Fruit fly (Drosophila melanogaster) whole organism, embryonic: ENCODE data around the gene Swip-1.
A peak's percentile ranks its signal among the peaks of the same experiment; 100 is the strongest.

ENCODE experiments used
- Abd-B ChIP-seq: fragments of 200-800 bp; sonication (Bioruptor generic); optimal IDR thresholded peaks from 2 replicates; lab custom pipeline; 2018; ENCODE audit warnings: missing biosample characterization, mild to moderate bottlenecking, missing genetic modification characterization, moderate library complexity
- B-H2 ChIP-seq: fragments of 200-800 bp; sonication (Bioruptor generic); optimal IDR thresholded peaks from 2 replicates; lab custom pipeline; 2018; ENCODE audit warnings: missing biosample characterization, mild to moderate bottlenecking, missing genetic modification characterization
- BEAF-32 ChIP-seq: fragments of 200-800 bp; sonication (Bioruptor generic); optimal IDR thresholded peaks from 3 replicates; lab custom pipeline; 2017; ENCODE audit warnings: missing biosample characterization, missing genetic modification characterization, mild to moderate bottlenecking, moderate library complexity, missing genetic modification reagents
- Bgb ChIP-seq: fragments of 200-800 bp; sonication (Bioruptor generic); IDR thresholded peaks from 2 replicates; pipeline ENCODE4 v1.3.6; 2022; ENCODE audit warnings: missing biosample characterization, missing genetic modification characterization; ENCODE audit not compliant: partially characterized antibody
- Bteb2 ChIP-seq: fragments of 200-800 bp; sonication (Bioruptor generic); optimal IDR thresholded peaks from 2 replicates; lab custom pipeline; 2016; ENCODE audit warnings: missing biosample characterization, missing genetic modification characterization
- CG10209 ChIP-seq: fragments of 200-800 bp; sonication (Bioruptor generic); optimal IDR thresholded peaks from 3 replicates; lab custom pipeline; 2017; ENCODE audit warnings: missing biosample characterization, mild to moderate bottlenecking, missing genetic modification characterization, missing genetic modification reagents
- CG11696 ChIP-seq: fragments of 200-800 bp; sonication (Bioruptor generic); IDR thresholded peaks from 2 replicates; pipeline ENCODE4 v1.3.6; 2022; ENCODE audit warnings: missing biosample characterization, missing genetic modification characterization
- CG12155 ChIP-seq: fragments of 200-800 bp; sonication (Bioruptor generic); optimal IDR thresholded peaks from 3 replicates; lab custom pipeline; 2016; ENCODE audit warnings: missing biosample characterization, missing genetic modification characterization
- CG12219 ChIP-seq: fragments of 200-800 bp; sonication (Bioruptor generic); optimal IDR thresholded peaks from 3 replicates; lab custom pipeline; 2018; ENCODE audit warnings: missing biosample characterization, mild to moderate bottlenecking, missing genetic modification characterization
- CG12236 ChIP-seq: fragments of 200-800 bp; sonication (Bioruptor generic); optimal IDR thresholded peaks from 2 replicates; lab custom pipeline; 2016; ENCODE audit warnings: missing biosample characterization, missing genetic modification characterization
- CG13123 ChIP-seq: fragments of 200-800 bp; sonication (Bioruptor generic); optimal IDR thresholded peaks from 2 replicates; lab custom pipeline; 2016; ENCODE audit warnings: missing biosample characterization, missing genetic modification characterization
- CG13296 ChIP-seq: fragments of 200-800 bp; sonication (Bioruptor generic); optimal IDR thresholded peaks from 3 replicates; lab custom pipeline; 2018; ENCODE audit warnings: missing biosample characterization, mild to moderate bottlenecking, missing genetic modification characterization
- CG13424 ChIP-seq: fragments of 200-800 bp; sonication (Bioruptor generic); optimal IDR thresholded peaks from 2 replicates; lab custom pipeline; 2019; ENCODE audit warnings: missing biosample characterization, mild to moderate bottlenecking, missing genetic modification characterization, moderate library complexity
- CG13775 ChIP-seq: fragments of 200-800 bp; sonication (Bioruptor generic); optimal IDR thresholded peaks from 3 replicates; lab custom pipeline; 2017; ENCODE audit warnings: missing biosample characterization, mild to moderate bottlenecking, missing genetic modification characterization
- CG15514 ChIP-seq: fragments of 200-800 bp; sonication (Bioruptor generic); optimal IDR thresholded peaks from 3 replicates; lab custom pipeline; 2017; ENCODE audit warnings: missing biosample characterization, missing genetic modification characterization, mild to moderate bottlenecking, moderate library complexity, missing genetic modification reagents
- CG1647 ChIP-seq: fragments of 200-800 bp; sonication (Bioruptor generic); optimal IDR thresholded peaks from 3 replicates; lab custom pipeline; 2016; ENCODE audit warnings: missing biosample characterization, missing genetic modification characterization
- CG18476 ChIP-seq: fragments of 200-800 bp; sonication (Bioruptor generic); optimal IDR thresholded peaks from 2 replicates; lab custom pipeline; 2016; ENCODE audit warnings: missing biosample characterization, mild to moderate bottlenecking, missing genetic modification characterization
- CG2199 ChIP-seq: fragments of 200-800 bp; sonication (Bioruptor generic); IDR thresholded peaks from 3 replicates; pipeline ENCODE4 v1.3.6; 2022; ENCODE audit warnings: missing biosample characterization, missing genetic modification characterization
- CG30403 ChIP-seq: fragments of 200-800 bp; sonication (Bioruptor generic); optimal IDR thresholded peaks from 3 replicates; lab custom pipeline; 2016; ENCODE audit warnings: missing biosample characterization, missing genetic modification characterization
- CG31365 ChIP-seq: fragments of 200-800 bp; sonication (Bioruptor generic); optimal IDR thresholded peaks from 2 replicates; lab custom pipeline; 2018; ENCODE audit warnings: missing biosample characterization, mild to moderate bottlenecking, missing genetic modification characterization
- CG34422 ChIP-seq: fragments of 200-800 bp; sonication (Bioruptor generic); IDR thresholded peaks from 3 replicates; pipeline ENCODE4 v1.3.6; 2022; ENCODE audit warnings: missing biosample characterization, missing genetic modification characterization
- CG4707 ChIP-seq: fragments of 200-800 bp; sonication (Bioruptor generic); optimal IDR thresholded peaks from 2 replicates; lab custom pipeline; 2018; ENCODE audit warnings: missing biosample characterization, mild to moderate bottlenecking, missing genetic modification characterization, moderate library complexity
- CG6272 ChIP-seq: fragments of 200-800 bp; sonication (Bioruptor generic); IDR thresholded peaks from 2 replicates; pipeline ENCODE4 v1.3.6; 2022; ENCODE audit warnings: missing biosample characterization, missing genetic modification characterization
- CG7556 ChIP-seq: fragments of 200-800 bp; sonication (Bioruptor generic); optimal IDR thresholded peaks from 2 replicates; lab custom pipeline; 2017; ENCODE audit warnings: missing biosample characterization, mild to moderate bottlenecking, missing genetic modification characterization
- CG8089 ChIP-seq: fragments of 200-800 bp; sonication (Bioruptor generic); optimal IDR thresholded peaks from 3 replicates; lab custom pipeline; 2016; ENCODE audit warnings: missing biosample characterization, missing genetic modification characterization
- CG8478 ChIP-seq: fragments of >200 bp; optimal IDR thresholded peaks from 2 replicates; lab custom pipeline; 2018
- CG9215 ChIP-seq: fragments of 200-800 bp; sonication (Bioruptor generic); IDR thresholded peaks from 2 replicates; pipeline ENCODE4 v1.3.6; 2022; ENCODE audit warnings: missing biosample characterization, missing genetic modification characterization
- CHES-1-like ChIP-seq: fragments of 200-800 bp; sonication (Bioruptor generic); optimal IDR thresholded peaks from 2 replicates; lab custom pipeline; 2016; ENCODE audit warnings: missing biosample characterization, missing genetic modification characterization
- CTCF ChIP-seq: fragments of 200-800 bp; sonication (Bioruptor generic); optimal IDR thresholded peaks from 2 replicates; lab custom pipeline; 2017; ENCODE audit warnings: missing biosample characterization, mild to moderate bottlenecking, missing genetic modification characterization, moderate library complexity
- Deaf1 ChIP-seq: fragments of 200-800 bp; optimal IDR thresholded peaks from 3 replicates; lab custom pipeline; 2019; ENCODE audit warnings: missing biosample characterization, mild to moderate bottlenecking, missing genetic modification characterization, moderate library complexity
- Hey ChIP-seq: fragments of 200-800 bp; sonication (Bioruptor generic); optimal IDR thresholded peaks from 3 replicates; lab custom pipeline; 2018; ENCODE audit warnings: missing biosample characterization, mild to moderate bottlenecking, missing genetic modification characterization
- Max ChIP-seq: fragments of 200-800 bp; sonication (Bioruptor generic); optimal IDR thresholded peaks from 2 replicates; lab custom pipeline; 2016; ENCODE audit warnings: missing biosample characterization, mild to moderate bottlenecking, missing genetic modification characterization
- Oli ChIP-seq: fragments of 200-800 bp; sonication (Bioruptor generic); optimal IDR thresholded peaks from 2 replicates; lab custom pipeline; 2018; ENCODE audit warnings: missing biosample characterization, mild to moderate bottlenecking, missing genetic modification characterization, moderate library complexity
- Opbp ChIP-seq: fragments of 200-800 bp; sonication (Bioruptor generic); IDR thresholded peaks from 3 replicates; pipeline ENCODE4 v1.3.6; 2022; ENCODE audit warnings: missing biosample characterization, missing genetic modification characterization; ENCODE audit not compliant: partially characterized antibody
- PHDP ChIP-seq: fragments of 200-800 bp; sonication (Bioruptor generic); optimal IDR thresholded peaks from 3 replicates; lab custom pipeline; 2018; ENCODE audit warnings: missing biosample characterization, mild to moderate bottlenecking, missing genetic modification characterization, moderate library complexity
- Rfx ChIP-seq: fragments of 200-800 bp; sonication (Bioruptor generic); IDR thresholded peaks from 2 replicates; pipeline ENCODE4 v1.3.6; 2022; ENCODE audit warnings: missing biosample characterization, missing genetic modification characterization
- Scr ChIP-seq: fragments of 200-800 bp; sonication (Bioruptor generic); IDR thresholded peaks from 2 replicates; pipeline ENCODE4 v1.3.6; 2022; ENCODE audit warnings: missing biosample characterization, missing genetic modification characterization; ENCODE audit not compliant: partially characterized antibody
- Spps ChIP-seq: fragments of 200-800 bp; sonication (Bioruptor generic); optimal IDR thresholded peaks from 2 replicates; lab custom pipeline; 2018; ENCODE audit warnings: missing biosample characterization, mild to moderate bottlenecking, missing genetic modification characterization
- br ChIP-seq: fragments of >200 bp; optimal IDR thresholded peaks from 2 replicates; lab custom pipeline; 2017
- croc ChIP-seq: fragments of 200-800 bp; sonication (Bioruptor generic); conservative IDR thresholded peaks from 3 replicates; pipeline ENCODE4 v1.3.6; 2022; ENCODE audit warnings: missing biosample characterization, missing genetic modification characterization
- da ChIP-seq: fragments of 200-800 bp; sonication (Bioruptor generic); optimal IDR thresholded peaks from 2 replicates; lab custom pipeline; 2016; ENCODE audit warnings: missing biosample characterization, missing genetic modification characterization
- h ChIP-seq: fragments of >200 bp; optimal IDR thresholded peaks from 2 replicates; lab custom pipeline; 2017
- ind ChIP-seq: fragments of 200-800 bp; sonication (Bioruptor generic); optimal IDR thresholded peaks from 3 replicates; lab custom pipeline; 2016; ENCODE audit warnings: missing biosample characterization, missing genetic modification characterization
- jigr1 ChIP-seq: fragments of 200-800 bp; sonication (Bioruptor generic); IDR thresholded peaks from 3 replicates; pipeline ENCODE4 v1.3.6; 2022; ENCODE audit warnings: missing biosample characterization, missing genetic modification characterization
- kay ChIP-seq: fragments of 200-800 bp; sonication (Bioruptor generic); optimal IDR thresholded peaks from 2 replicates; lab custom pipeline; 2016; ENCODE audit warnings: missing biosample characterization, missing genetic modification characterization
- mld ChIP-seq: fragments of 200-800 bp; sonication (Bioruptor generic); IDR thresholded peaks from 3 replicates; pipeline ENCODE4 v1.3.6; 2022; ENCODE audit warnings: missing biosample characterization, missing genetic modification characterization; ENCODE audit not compliant: partially characterized antibody
- pita ChIP-seq: fragments of 200-800 bp; sonication (Bioruptor generic); optimal IDR thresholded peaks from 2 replicates; lab custom pipeline; 2017; ENCODE audit warnings: missing biosample characterization, mild to moderate bottlenecking, missing genetic modification characterization
- slbo ChIP-seq: fragments of 200-800 bp; sonication (Bioruptor generic); IDR thresholded peaks from 2 replicates; pipeline ENCODE4 v1.3.6; 2022; ENCODE audit warnings: missing biosample characterization, missing genetic modification characterization
- slou ChIP-seq: fragments of 200-800 bp; sonication (Bioruptor generic); optimal IDR thresholded peaks from 3 replicates; lab custom pipeline; 2016; ENCODE audit warnings: missing biosample characterization, missing genetic modification characterization
- tio ChIP-seq: fragments of 200-800 bp; sonication (Bioruptor generic); optimal IDR thresholded peaks from 2 replicates; lab custom pipeline; 2017; ENCODE audit warnings: missing biosample characterization, missing genetic modification characterization, inconsistent platforms
- vfl ChIP-seq: fragments of 200-800 bp; sonication (Bioruptor generic); optimal IDR thresholded peaks from 2 replicates; lab custom pipeline; 2016; ENCODE audit warnings: missing biosample characterization, missing genetic modification characterization

Gene Swip-1

DNA sequence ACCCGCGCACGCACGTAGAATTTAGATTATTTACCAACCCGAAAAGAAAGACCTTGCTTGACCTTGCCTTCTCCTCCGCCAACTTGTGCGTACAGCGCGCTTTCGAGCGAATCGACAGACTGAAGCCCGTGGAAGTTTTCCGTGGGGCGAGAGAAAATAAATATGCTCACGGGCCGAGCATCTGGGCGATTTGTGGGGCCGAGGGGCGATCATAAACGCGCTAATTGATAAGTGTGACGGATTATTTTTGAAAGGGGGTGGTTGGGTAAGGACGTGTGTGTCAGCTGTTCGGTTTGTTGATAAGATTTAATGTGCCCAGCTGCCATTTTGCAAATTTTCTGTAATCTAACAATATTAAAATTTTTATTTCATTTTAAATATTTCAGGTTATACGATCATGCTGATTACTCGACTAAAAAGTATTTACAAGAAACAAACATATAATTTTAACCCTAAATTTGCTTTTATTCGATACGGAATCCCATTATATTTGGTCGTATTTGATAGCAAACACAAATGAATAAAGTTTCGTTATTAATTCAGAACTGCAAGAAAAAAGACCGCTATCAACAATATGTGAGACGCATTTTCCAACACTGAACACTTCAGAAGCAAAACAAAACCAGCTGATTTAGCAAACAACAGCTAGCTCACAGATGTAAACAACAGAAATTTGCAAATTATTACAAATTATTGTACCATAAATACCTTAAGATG lies 12.9 kb downstream of the Swip-1 start, which contains the start of the genes L2HGDH and CG10431 (continued):
- no peak for TF ChIP-seq jigr1 (GFP tag; lab: Robert Waterston, UW)
- TF ChIP-seq CG18476 (GFP tag; lab: Kevin White, UChicago): peak; percentile 62
- peak; percentile 62 for TF ChIP-seq PHDP (tag; lab: Kevin White, UChicago)
- TF ChIP-seq pita (GFP tag; lab: Kevin White, UChicago): no peak
- peak; percentile 65 for TF ChIP-seq Bteb2 (GFP tag; lab: Kevin White, UChicago)
- peak; percentile 73 for TF ChIP-seq CG13296
- peak; percentile 21 for TF ChIP-seq CG13123
- TF ChIP-seq Abd-B (GFP tag; lab: Kevin White, UChicago): peak; percentile 67
- TF ChIP-seq B-H2: peak; percentile 49
- peak; percentile 85 for TF ChIP-seq Deaf1 (tag; lab: Kevin White, UChicago)
- TF ChIP-seq Opbp (GFP tag; lab: Robert Waterston, UW): no peak
- peak; percentile 12 for TF ChIP-seq CHES-1-like
- TF ChIP-seq CG31365 (tag; lab: Kevin White, UChicago): peak; percentile 36
- no peak for TF ChIP-seq slou
- TF ChIP-seq Spps (tag; lab: Kevin White, UChicago): peak; percentile 23
- peak; percentile 52 for TF ChIP-seq BEAF-32
- TF ChIP-seq CG13775 (GFP tag; lab: Kevin White, UChicago): peak; percentile 63
- peak; percentile 75 for TF ChIP-seq CG13424 (tag; lab: Kevin White, UChicago)
- TF ChIP-seq da (GFP tag; lab: Kevin White, UChicago): no peak
- TF ChIP-seq Rfx: peak; percentile 51
- peak; percentile 54; the same call in 1 of the 2 replicates for TF ChIP-seq slbo
- TF ChIP-seq CG9215 (GFP tag; lab: Robert Waterston, UW): peak; percentile 8; the same call in 1 of the 2 replicates
- TF ChIP-seq CG15514 (GFP tag; lab: Kevin White, UChicago): peak; percentile 65
- TF ChIP-seq Oli (tag; lab: Kevin White, UChicago): peak; percentile 53
- TF ChIP-seq CG4707 (GFP tag; lab: Kevin White, UChicago): no peak
- no peak for TF ChIP-seq CG6272 (GFP tag; lab: Robert Waterston, UW)
- TF ChIP-seq CG2199: no peak
- peak; percentile 80 for TF ChIP-seq CG30403 (GFP tag; lab: Kevin White, UChicago)
- no peak for TF ChIP-seq vfl (GFP tag; lab: Kevin White, UChicago)
- no peak for TF ChIP-seq CG12219 (GFP tag; lab: Kevin White, UChicago)
- TF ChIP-seq CG11696 (GFP tag; lab: Robert Waterston, UW): no peak
- no peak for TF ChIP-seq croc (GFP tag; lab: Robert Waterston, UW)
- no peak for TF ChIP-seq CG12236
- no peak for TF ChIP-seq Scr (GFP tag; lab: Robert Waterston, UW)
- TF ChIP-seq Hey (tag; lab: Kevin White, UChicago): peak; percentile 46
- TF ChIP-seq CG8089 (GFP tag; lab: Kevin White, UChicago): no peak
- peak; percentile 30 for TF ChIP-seq CG10209 (GFP tag; lab: Kevin White, UChicago)
- TF ChIP-seq h: no peak
- no peak; the same call in 2 of the 3 replicates for TF ChIP-seq CG34422
- peak; percentile 33 for TF ChIP-seq CG12155 (GFP tag; lab: Kevin White, UChicago)
- TF ChIP-seq Max (GFP tag; lab: Kevin White, UChicago): peak; percentile 72
- TF ChIP-seq ind: peak; percentile 67
- TF ChIP-seq CG1647 (GFP tag; lab: Kevin White, UChicago): no peak
- TF ChIP-seq Bgb: peak; percentile 30; the same call in 1 of the 2 replicates
- TF ChIP-seq tio: peak; percentile 40
- peak; percentile 56 for TF ChIP-seq kay (GFP tag; lab: Kevin White, UChicago)
- no peak for TF ChIP-seq br (lab: Kevin White, UChicago)
- TF ChIP-seq mld (GFP tag; lab: Robert Waterston, UW): no peak
- no peak for TF ChIP-seq CG8478 (lab: Kevin White, UChicago)
- no peak for TF ChIP-seq CTCF
- TF ChIP-seq CG7556 (GFP tag; lab: Kevin White, UChicago): peak; percentile 67
